Worm (Caenorhabditis elegans) whole organism, late embryonic: ENCODE results near the gene F22E5.21.
"Not testable (repeated sequence)": the region's sequence is repeated elsewhere in the genome, so short reads cannot be mapped to it uniquely, and the experiment has no call there.

Source experiments
- T23F11.4 ChIP-seq: fragments of 200-800 bp; sonication (Bioruptor generic); optimal IDR thresholded peaks from 2 replicates; lab custom pipeline; 2018; ENCODE audit warnings: mild to moderate bottlenecking, missing genetic modification characterization, missing compliant biosample characterization
- ceh-45 ChIP-seq: fragments of 200-800 bp; sonication (Bioruptor generic); IDR thresholded peaks from 2 replicates; pipeline ENCODE4 v1.3.6; 2022; ENCODE audit warnings: missing genetic modification reagents, missing genetic modification characterization, missing compliant biosample characterization
- ceh-6 ChIP-seq: fragments of 200-800 bp; sonication (Bioruptor generic); optimal IDR thresholded peaks from 2 replicates; lab custom pipeline; 2018; ENCODE audit warnings: mild to moderate bottlenecking, missing genetic modification characterization, missing compliant biosample characterization
- madf-2 ChIP-seq: sonication (generic microtip); optimal IDR thresholded peaks from 2 replicates; lab custom pipeline; 2017; ENCODE audit warnings: missing genetic modification characterization, missing compliant biosample characterization
- unc-3 ChIP-seq, 2 experiments: fragments of 200-800 bp in 1 of 2; sonication (Bioruptor generic) in 1 of 2; sonication (generic microtip) in 1 of 2; conservative IDR thresholded peaks in 1 of 2; optimal IDR thresholded peaks in 1 of 2; 2 replicates each; pipeline versions ENCODE4 v1.3.6 to Lab custom; 2016 to 2022; ENCODE audit warnings: missing compliant biosample characterization in 2 of 2, missing genetic modification characterization in 2 of 2, missing genetic modification reagents in 1 of 2
- zip-5 ChIP-seq: sonication (generic microtip); optimal IDR thresholded peaks from 2 replicates; lab custom pipeline; 2016; ENCODE audit warnings: missing genetic modification characterization, missing compliant biosample characterization
- ztf-16 ChIP-seq: sonication (generic microtip); optimal IDR thresholded peaks from 2 replicates; lab custom pipeline; 2017; ENCODE audit warnings: missing genetic modification characterization, missing compliant biosample characterization

DNA sequence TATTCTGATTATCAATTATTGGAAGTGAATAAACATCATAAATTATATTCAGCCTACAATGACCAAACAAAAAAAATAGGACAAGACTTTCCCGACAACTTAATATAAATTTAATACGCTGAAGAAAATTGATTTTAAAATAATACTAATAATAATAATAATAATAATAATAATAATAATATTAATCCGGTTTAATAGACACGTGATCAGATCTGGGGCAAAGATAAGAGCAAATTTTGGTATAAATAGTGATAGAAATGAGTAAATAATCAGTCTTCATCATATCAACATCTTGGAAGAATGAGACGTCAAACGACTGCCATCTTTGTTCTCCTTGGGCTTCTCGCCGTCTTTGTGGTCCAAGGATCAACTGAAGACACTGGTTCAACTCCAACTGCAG is 18.1 kb downstream of the F22E5.21 start, which contains the start of gene msrp-6:
- TF ChIP-seq T23F11.4 (GFP tag; lab: Kevin White, UChicago); ceh-45 (GFP tag; lab: Robert Waterston, UW); ceh-6 (GFP tag; lab: Kevin White, UChicago); unc-3 (GFP tag; conservative IDR thresholded peaks at IDR 0.05; lab: Robert Waterston, UW); unc-3 (tag; optimal IDR thresholded peaks at IDR 0.05; lab: Kevin White, UChicago); ztf-16 (tag; lab: Kevin White, UChicago); zip-5 (tag; lab: Kevin White, UChicago); madf-2 (tag; lab: Kevin White, UChicago): not testable (repeated sequence)
